Worm (Caenorhabditis elegans): ENCODE data around the gene ops-1.

DNA sequence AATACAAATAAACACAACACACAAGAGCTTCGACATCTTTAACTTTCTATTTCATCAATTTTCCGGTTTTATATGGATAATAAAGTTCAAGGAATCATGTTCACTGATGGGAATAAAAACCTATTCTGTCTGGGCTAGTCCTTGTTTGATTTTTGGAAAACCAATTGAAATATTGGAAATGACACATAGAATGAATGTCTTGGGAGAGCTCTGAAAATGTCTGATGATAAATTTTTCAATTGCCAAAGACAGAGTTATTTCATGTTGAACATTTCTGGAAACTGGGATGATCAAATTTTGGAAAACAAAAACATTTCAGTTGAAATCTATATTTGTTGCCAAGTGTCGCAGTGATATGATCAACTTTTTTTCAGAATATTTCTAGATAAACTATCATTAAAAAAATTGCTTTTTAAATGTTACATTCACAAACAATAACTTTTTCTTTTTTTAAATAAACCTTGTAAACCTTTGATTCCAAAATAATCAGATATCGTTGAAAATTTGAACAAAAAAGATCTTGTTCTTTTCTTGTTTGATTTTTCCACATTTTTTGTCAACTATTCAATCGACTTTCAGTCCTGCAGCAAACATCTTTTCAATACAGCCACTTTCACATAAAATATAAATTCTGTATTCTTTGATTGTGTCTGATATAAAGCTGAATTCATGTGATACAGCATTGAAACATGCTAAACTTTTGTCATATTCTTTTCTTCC, 46.5 kb downstream of the ops-1 start, which contains the start of the genes F58F9.6 and F58F9.8:
- TF ChIP-seq dmd-4 (tag; optimal IDR thresholded peaks at IDR 0.05; ENCODE audit: borderline replicate concordance) (no peak), F13H6.1 (tag; optimal IDR thresholded peaks at IDR 0.05) (no peak), lin-11 (tag; optimal IDR thresholded peaks at IDR 0.05) (no peak), fkh-10 (GFP tag; optimal IDR thresholded peaks at IDR 0.05) (no peak), Y22D7AL.16 (tag; optimal IDR thresholded peaks at IDR 0.05) (no peak), unc-86 (tag; optimal IDR thresholded peaks at IDR 0.05) (no peak), zip-5 (tag; optimal IDR thresholded peaks at IDR 0.05) (no peak), tbx-2 (tag; optimal IDR thresholded peaks at IDR 0.05) (no peak), K09A11.1 (tag; optimal IDR thresholded peaks at IDR 0.05; ENCODE audit: insufficient read depth) (no peak), pat-9 (tag; optimal IDR thresholded peaks at IDR 0.05) (no peak), ama-1 (optimal IDR thresholded peaks at IDR 0.05) (no peak), rnt-1 (tag; optimal IDR thresholded peaks at IDR 0.05) (no peak), elt-4 (tag; optimal IDR thresholded peaks at IDR 0.05) (no peak)

Measured in whole organism, late embryonic.